Fruit fly (Drosophila melanogaster) whole organism, pupa: Measurements from ENCODE around the gene CG5397.

ENCODE experiments used
- CG10348 ChIP-seq: fragments of 200-800 bp; sonication (Bioruptor generic); IDR thresholded peaks from 2 replicates; pipeline ENCODE4 v1.3.6; 2022; ENCODE audit warnings: missing biosample characterization, missing genetic modification characterization
- CG12605 ChIP-seq: fragments of 200-800 bp; sonication (Bioruptor generic); IDR thresholded peaks from 2 replicates; pipeline ENCODE4 v1.3.6; 2022; ENCODE audit warnings: missing biosample characterization, missing genetic modification characterization
- CG13204 ChIP-seq: fragments of 200-800 bp; sonication (Bioruptor generic); optimal IDR thresholded peaks from 2 replicates; lab custom pipeline; 2018; ENCODE audit warnings: missing biosample characterization, mild to moderate bottlenecking, missing genetic modification characterization, moderate library complexity
- CG14655 ChIP-seq: fragments of 200-800 bp; sonication (Bioruptor generic); optimal IDR thresholded peaks from 3 replicates; lab custom pipeline; 2017; ENCODE audit warnings: mild to moderate bottlenecking, missing biosample characterization, missing genetic modification reagents, missing genetic modification characterization
- CG15710 ChIP-seq: fragments of 200-800 bp; sonication (Bioruptor generic); optimal IDR thresholded peaks from 2 replicates; lab custom pipeline; 2018; ENCODE audit warnings: missing biosample characterization, mild to moderate bottlenecking, missing genetic modification characterization, moderate library complexity
- CG17806 ChIP-seq: fragments of 200-800 bp; sonication (Bioruptor generic); optimal IDR thresholded peaks from 2 replicates; lab custom pipeline; 2018; ENCODE audit warnings: missing biosample characterization, mild to moderate bottlenecking, missing genetic modification characterization, moderate library complexity
- CG32121 ChIP-seq: fragments of 200-800 bp; sonication (Bioruptor generic); IDR thresholded peaks from 2 replicates; pipeline ENCODE4 v1.3.6; 2022; ENCODE audit warnings: missing biosample characterization, missing genetic modification characterization
- CG34367 ChIP-seq: fragments of 200-800 bp; sonication (Bioruptor generic); optimal IDR thresholded peaks from 2 replicates; lab custom pipeline; 2018; ENCODE audit warnings: missing biosample characterization, mild to moderate bottlenecking, missing genetic modification characterization
- CG4496 ChIP-seq: fragments of 200-800 bp; sonication (Bioruptor generic); IDR thresholded peaks from 3 replicates; pipeline ENCODE4 v1.3.6; 2022; ENCODE audit warnings: missing biosample characterization, missing genetic modification characterization
- CG8159 ChIP-seq: fragments of 200-800 bp; sonication (Bioruptor generic); optimal IDR thresholded peaks from 3 replicates; lab custom pipeline; 2018; ENCODE audit warnings: missing biosample characterization, mild to moderate bottlenecking, missing genetic modification characterization, moderate library complexity
- CG8301 ChIP-seq: fragments of 200-800 bp; sonication (Bioruptor generic); optimal IDR thresholded peaks from 2 replicates; lab custom pipeline; 2018; ENCODE audit warnings: missing biosample characterization, mild to moderate bottlenecking, missing genetic modification characterization
- CG9948 ChIP-seq: fragments of 200-800 bp; sonication (Bioruptor generic); optimal IDR thresholded peaks from 2 replicates; lab custom pipeline; 2018; ENCODE audit warnings: missing biosample characterization, mild to moderate bottlenecking, missing genetic modification characterization, moderate library complexity
- D1 ChIP-seq: fragments of 200-800 bp; sonication (Bioruptor generic); optimal IDR thresholded peaks from 2 replicates; lab custom pipeline; 2018; ENCODE audit warnings: missing biosample characterization, mild to moderate bottlenecking, missing genetic modification characterization, moderate library complexity
- EcR ChIP-seq: fragments of 200-800 bp; sonication (Bioruptor generic); optimal IDR thresholded peaks from 3 replicates; lab custom pipeline; 2019; ENCODE audit warnings: missing biosample characterization, missing genetic modification characterization, mild to moderate bottlenecking, moderate library complexity, missing genetic modification reagents
- Ets98B ChIP-seq: fragments of 200-800 bp; sonication (Bioruptor generic); IDR thresholded peaks from 2 replicates; pipeline ENCODE4 v1.3.6; 2022; ENCODE audit warnings: missing biosample characterization, missing genetic modification characterization
- Pif1A ChIP-seq: fragments of 200-800 bp; sonication (Bioruptor generic); optimal IDR thresholded peaks from 3 replicates; lab custom pipeline; 2016; ENCODE audit warnings: missing biosample characterization, missing genetic modification characterization
- Pif1B ChIP-seq: fragments of 200-800 bp; sonication (Bioruptor generic); optimal IDR thresholded peaks from 3 replicates; lab custom pipeline; 2016; ENCODE audit warnings: missing biosample characterization, missing genetic modification characterization
- Snoo ChIP-seq: fragments of 200-800 bp; sonication (Bioruptor generic); optimal IDR thresholded peaks from 3 replicates; lab custom pipeline; 2017; ENCODE audit warnings: missing biosample characterization, mild to moderate bottlenecking, missing genetic modification characterization, inconsistent platforms
- fd96Ca ChIP-seq: fragments of 200-800 bp; sonication (Bioruptor generic); IDR thresholded peaks from 3 replicates; pipeline ENCODE4 v1.3.6; 2022; ENCODE audit warnings: missing biosample characterization, missing genetic modification characterization
- gl ChIP-seq: fragments of 200-800 bp; sonication (Bioruptor generic); optimal IDR thresholded peaks from 2 replicates; lab custom pipeline; 2018; ENCODE audit warnings: missing biosample characterization, mild to moderate bottlenecking, missing genetic modification characterization
- rn ChIP-seq: fragments of 200-800 bp; sonication (Bioruptor generic); IDR thresholded peaks from 2 replicates; pipeline ENCODE4 v1.3.6; 2022; ENCODE audit warnings: missing biosample characterization, missing genetic modification characterization

The CG5397 gene

DNA sequence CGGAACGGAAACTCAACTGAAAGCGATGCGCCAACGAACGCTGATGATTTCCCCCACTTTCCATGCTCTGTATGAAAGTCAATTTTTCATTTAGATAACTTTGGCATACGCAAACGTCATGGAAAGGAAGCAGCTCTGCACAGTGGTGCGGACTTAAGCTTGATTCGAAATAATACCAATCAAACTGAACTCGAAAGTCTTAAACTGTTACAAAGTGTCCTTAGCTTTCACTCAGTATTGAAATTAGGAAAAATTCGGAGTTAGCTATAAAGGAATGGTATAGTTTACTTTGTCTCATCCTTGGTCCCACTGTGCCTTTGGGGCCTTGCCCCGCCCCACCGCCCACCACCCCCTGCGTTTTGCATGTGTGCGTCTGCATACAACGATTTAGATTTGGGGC is 32.4 kb upstream of the CG5397 start:
- no peak for TF ChIP-seq CG13204 (GFP tag; lab: Kevin White, UChicago)
- no peak for TF ChIP-seq EcR
- TF ChIP-seq CG4496: peak; percentile 35; the same call in 1 of the 3 replicates
- TF ChIP-seq rn (GFP tag; lab: Robert Waterston, UW): no peak
- TF ChIP-seq CG32121 (GFP tag; lab: Robert Waterston, UW): no peak
- TF ChIP-seq CG17806 (tag; lab: Kevin White, UChicago): no peak
- TF ChIP-seq gl: no peak
- no peak for TF ChIP-seq D1 (tag; lab: Kevin White, UChicago)
- 0 out of 3 replicates have a peak, but pooled peaks have one; percentile 29 for TF ChIP-seq fd96Ca
- no peak for TF ChIP-seq CG8301 (tag; lab: Kevin White, UChicago)
- no peak for TF ChIP-seq Pif1A (GFP tag; lab: Kevin White, UChicago)
- TF ChIP-seq CG34367: no peak
- TF ChIP-seq Pif1B: no peak
- 0 out of 2 replicates have a peak, but pooled peaks have one; percentile 19 for TF ChIP-seq Ets98B (GFP tag; lab: Robert Waterston, UW)
- no peak for TF ChIP-seq CG14655
- no peak for TF ChIP-seq CG15710 (tag; lab: Kevin White, UChicago)
- TF ChIP-seq CG8159 (tag; lab: Kevin White, UChicago): no peak
- TF ChIP-seq CG9948: no peak
- TF ChIP-seq CG10348 (GFP tag; lab: Robert Waterston, UW): 0 out of 2 replicates have a peak, but pooled peaks have one; percentile 22
- TF ChIP-seq CG12605: no peak
- TF ChIP-seq Snoo (tag; lab: Kevin White, UChicago): no peak

DNA sequence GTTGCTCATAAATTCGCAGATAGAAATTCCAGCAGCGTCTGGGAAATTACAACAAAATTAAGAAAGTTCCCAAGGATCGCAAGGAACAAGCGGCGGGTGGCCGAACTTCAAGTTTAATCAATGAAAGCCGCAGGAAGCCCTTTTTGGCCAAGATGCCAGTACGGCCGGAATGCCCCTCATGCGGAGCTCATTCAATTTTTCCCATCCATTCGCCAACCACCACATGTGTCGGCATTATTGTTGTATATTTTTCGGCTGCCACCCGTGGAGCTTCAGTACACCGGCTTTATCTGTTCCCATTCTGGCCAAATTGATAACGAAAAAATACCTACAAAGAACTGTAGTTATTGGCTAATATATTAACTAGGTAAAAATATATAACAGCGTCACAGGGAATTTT is 28.3 kb upstream of the CG5397 start:
- TF ChIP-seq CG10348 (GFP tag; lab: Robert Waterston, UW) (no peak), CG13204 (GFP tag; lab: Kevin White, UChicago) (no peak), CG9948 (no peak), Ets98B (GFP tag; lab: Robert Waterston, UW) (no peak), CG32121 (GFP tag; lab: Robert Waterston, UW) (no peak), CG15710 (tag; lab: Kevin White, UChicago) (no peak), Pif1B (no peak)
- TF ChIP-seq, all 21 proteins: peak for 0

DNA sequence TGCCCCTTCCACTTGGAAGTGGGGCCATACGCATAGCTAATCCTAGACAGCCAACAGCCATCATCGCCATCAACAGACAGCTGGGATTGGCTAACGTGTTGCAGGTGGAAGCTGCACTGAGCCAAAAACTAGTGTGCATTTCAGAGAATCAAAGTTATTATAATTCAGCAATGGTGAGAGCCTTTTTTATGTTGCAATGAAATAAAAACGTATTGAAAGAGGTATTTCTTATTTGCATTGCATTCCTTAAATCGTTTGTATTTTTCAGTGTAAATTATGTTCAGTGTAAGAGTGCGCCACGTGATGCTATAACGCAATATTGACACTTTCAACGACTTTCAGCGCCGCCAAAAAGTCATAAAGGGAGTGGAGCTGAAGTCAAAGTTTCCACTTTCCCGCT is 26.2 kb upstream of the CG5397 start:
- TF ChIP-seq D1 (tag; lab: Kevin White, UChicago) (no peak), CG34367 (no peak), Pif1A (GFP tag; lab: Kevin White, UChicago) (no peak), CG13204 (GFP tag; lab: Kevin White, UChicago) (no peak)
- TF ChIP-seq, all 21 proteins: peak for 0

DNA sequence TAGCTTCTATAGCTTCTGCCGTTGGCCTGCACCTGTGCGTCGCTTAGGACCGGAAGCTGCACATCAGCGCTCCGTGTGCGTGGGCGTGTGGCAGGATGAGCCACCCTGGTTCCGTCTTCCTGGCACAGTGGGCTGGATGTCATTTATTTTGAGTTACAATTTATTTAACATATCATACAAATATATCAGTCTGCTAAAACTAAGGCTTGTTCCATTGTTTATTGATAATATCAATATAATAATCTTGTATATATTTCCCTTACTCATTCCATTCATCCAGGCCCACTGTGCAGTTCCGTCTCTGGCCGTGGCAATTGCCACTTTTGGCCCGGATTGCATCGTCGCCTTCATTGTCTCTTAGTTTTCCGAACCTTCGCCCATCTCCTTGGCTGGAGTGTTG is 25.4 kb upstream of the CG5397 start:
- TF ChIP-seq CG34367 (no peak), CG8159 (tag; lab: Kevin White, UChicago) (peak; percentile 14)

DNA sequence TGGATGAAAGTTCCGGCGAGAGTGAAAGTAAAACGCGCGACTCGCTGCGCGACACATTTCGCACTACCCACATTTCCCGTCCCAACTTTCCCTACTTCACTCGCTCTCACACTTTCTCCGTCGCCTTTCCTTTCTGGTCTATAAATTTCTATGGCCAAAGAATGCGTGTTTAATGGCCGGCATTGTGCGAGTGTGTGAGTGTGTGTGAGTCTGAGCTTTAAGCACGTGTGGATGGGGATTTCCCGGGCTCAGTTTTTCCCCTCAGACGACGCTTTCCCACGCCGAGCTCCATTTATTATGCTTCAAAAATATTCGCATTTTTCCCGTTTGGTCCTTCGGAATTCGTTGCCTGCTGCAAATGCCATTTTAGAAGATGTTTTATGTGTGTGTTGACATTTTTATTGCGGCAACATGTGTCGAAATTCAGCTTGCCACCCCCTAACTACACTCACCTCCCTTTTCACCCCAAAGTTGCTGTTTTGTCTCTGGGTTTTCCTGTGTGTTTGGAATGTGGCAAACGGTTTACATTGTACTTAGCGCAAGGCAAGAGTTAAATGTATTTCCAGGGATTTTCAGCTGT is 22.7 kb upstream of the CG5397 start:
- TF ChIP-seq CG15710 (tag; lab: Kevin White, UChicago) (no peak), CG32121 (GFP tag; lab: Robert Waterston, UW) (no peak), CG14655 (no peak), Pif1B (no peak), D1 (tag; lab: Kevin White, UChicago) (no peak), Snoo (tag; lab: Kevin White, UChicago) (no peak), fd96Ca (no peak), CG9948 (no peak), Ets98B (GFP tag; lab: Robert Waterston, UW) (no peak), CG17806 (tag; lab: Kevin White, UChicago) (no peak), EcR (no peak), CG12605 (no peak), CG34367 (no peak), CG8301 (tag; lab: Kevin White, UChicago) (no peak), CG8159 (tag; lab: Kevin White, UChicago) (no peak), rn (GFP tag; lab: Robert Waterston, UW) (no peak), CG4496 (no peak)

DNA sequence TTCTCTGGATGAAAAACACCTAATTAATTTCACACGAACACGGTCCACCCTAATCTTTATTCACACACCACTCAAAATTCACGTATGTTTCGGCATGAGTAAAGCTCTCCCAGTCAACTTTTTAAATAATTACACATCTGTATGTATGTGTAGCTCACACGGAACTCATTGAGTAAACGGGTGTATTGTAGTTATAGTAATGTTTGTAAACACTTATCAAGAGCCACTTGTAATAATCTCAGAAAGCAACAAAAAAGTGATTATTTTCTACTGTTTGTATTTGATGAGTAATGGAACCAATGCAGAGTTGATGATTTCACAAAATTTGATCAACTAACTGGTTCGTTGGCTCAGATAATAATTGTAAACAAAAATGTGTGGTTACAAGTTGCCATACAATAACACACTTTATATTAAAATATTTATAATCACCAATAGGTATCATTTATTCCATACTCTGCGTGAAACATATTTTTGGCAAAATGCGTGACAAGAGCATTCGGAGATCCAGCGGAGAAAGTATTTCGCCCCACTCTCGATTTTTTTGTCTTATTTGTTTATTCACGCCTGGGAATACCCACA is 21.9 kb upstream of the CG5397 start:
- TF ChIP-seq fd96Ca (no peak), CG9948 (no peak), CG34367 (no peak), D1 (tag; lab: Kevin White, UChicago) (no peak), CG13204 (GFP tag; lab: Kevin White, UChicago) (no peak), Snoo (tag; lab: Kevin White, UChicago) (no peak)

DNA sequence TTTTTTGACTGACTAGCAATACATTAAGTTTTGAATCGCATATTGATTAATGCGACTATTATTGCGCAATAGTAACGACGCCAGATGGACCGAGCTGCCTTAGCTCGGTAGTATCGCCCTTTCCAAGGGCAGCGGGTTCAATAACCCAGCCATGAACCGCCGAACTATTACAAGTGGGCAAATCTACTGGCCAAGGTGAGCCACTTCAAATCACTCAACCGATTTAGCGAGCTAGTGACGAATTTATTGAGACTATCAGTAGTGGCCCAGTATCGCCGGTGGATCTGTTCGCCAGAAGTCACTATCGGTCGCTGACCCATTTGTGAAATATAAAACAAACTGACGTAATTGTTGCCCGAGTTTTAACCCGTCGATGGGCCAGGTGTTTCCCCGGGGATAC is 21.4 kb upstream of the CG5397 start:
- no peak for TF ChIP-seq CG17806 (tag; lab: Kevin White, UChicago)
- TF ChIP-seq Pif1A (GFP tag; lab: Kevin White, UChicago): no peak
- TF ChIP-seq fd96Ca: no peak
- TF ChIP-seq D1 (tag; lab: Kevin White, UChicago): no peak
- TF ChIP-seq Ets98B (GFP tag; lab: Robert Waterston, UW): no peak
- no peak for TF ChIP-seq CG15710 (tag; lab: Kevin White, UChicago)
- no peak for TF ChIP-seq CG4496
- no peak for TF ChIP-seq CG32121 (GFP tag; lab: Robert Waterston, UW)
- no peak for TF ChIP-seq CG8159 (tag; lab: Kevin White, UChicago)
- TF ChIP-seq CG10348 (GFP tag; lab: Robert Waterston, UW): no peak
- no peak for TF ChIP-seq EcR
- no peak for TF ChIP-seq CG13204 (GFP tag; lab: Kevin White, UChicago)
- TF ChIP-seq CG34367: no peak
